Worm (Caenorhabditis elegans) whole organism, L1 larva: Measurements from ENCODE around the gene cyp-33C6.

Source experiments
- C04F5.9 ChIP-seq: sonication (generic microtip); optimal IDR thresholded peaks from 2 replicates; lab custom pipeline; 2016; ENCODE audit warnings: missing genetic modification characterization, missing compliant biosample characterization
- C16A3.4 ChIP-seq: fragments of 150-350 bp; optimal IDR thresholded peaks from 2 replicates; lab custom pipeline; 2014; ENCODE audit warnings: missing biosample characterization, missing genetic modification characterization
- F16B12.6 ChIP-seq: fragments of 150-350 bp; optimal IDR thresholded peaks from 2 replicates; lab custom pipeline; 2014; ENCODE audit warnings: missing biosample characterization, missing genetic modification characterization
- Y116A8C.19 ChIP-seq: sonication (generic microtip); optimal IDR thresholded peaks from 2 replicates; lab custom pipeline; 2016; ENCODE audit warnings: missing compliant biosample characterization, missing genetic modification characterization, borderline replicate concordance
- alr-1 ChIP-seq: fragments of 200-800 bp; sonication (Bioruptor generic); optimal IDR thresholded peaks from 2 replicates; lab custom pipeline; 2018; ENCODE audit warnings: borderline replicate concordance, mild to moderate bottlenecking, missing genetic modification characterization, missing compliant biosample characterization
- aly-2 ChIP-seq: fragments of 150-350 bp; optimal IDR thresholded peaks from 2 replicates; lab custom pipeline; 2014; ENCODE audit warnings: missing biosample characterization, missing genetic modification characterization
- blmp-1 ChIP-seq: fragments of 150-350 bp; optimal IDR thresholded peaks from 2 replicates; lab custom pipeline; 2014; ENCODE audit warnings: missing biosample characterization, missing genetic modification characterization
- ceh-63 ChIP-seq: fragments of 200-800 bp; sonication (Bioruptor generic); optimal IDR thresholded peaks from 2 replicates; lab custom pipeline; 2018; ENCODE audit warnings: mild to moderate bottlenecking, missing genetic modification characterization, missing compliant biosample characterization
- ceh-82 ChIP-seq, 3 experiments: fragments of 150-350 bp in 1 of 3; sonication (generic microtip) in 2 of 3; optimal IDR thresholded peaks; 2 replicates each; lab custom pipeline; 2014 to 2017; ENCODE audit warnings: missing biosample characterization in 3 of 3, missing genetic modification characterization in 3 of 3
- dpl-1 ChIP-seq, 3 experiments: fragments of 150-350 bp in 2 of 3; sonication (generic microtip) in 1 of 3; optimal IDR thresholded peaks; 2 replicates each; lab custom pipeline; 2014 to 2017; ENCODE audit warnings: missing biosample characterization in 3 of 3, missing genetic modification characterization in 3 of 3, missing genetic modification reagents in 3 of 3
- dsc-1 ChIP-seq: sonication (generic microtip); optimal IDR thresholded peaks from 2 replicates; lab custom pipeline; 2016; ENCODE audit warnings: mild to moderate bottlenecking, missing genetic modification characterization, missing compliant biosample characterization
- efl-1 ChIP-seq, 4 experiments: fragments of 150-350 bp; optimal IDR thresholded peaks in 3 of 4; peaks in 1 of 4; 1 replicate in 1 of 4; 2 replicates in 3 of 4; lab custom pipeline; 2014; ENCODE audit warnings: missing biosample characterization in 2 of 4, missing genetic modification characterization in 2 of 4, missing genetic modification reagents in 2 of 4
- efl-3 ChIP-seq: fragments of 200-800 bp; sonication (Bioruptor generic); optimal IDR thresholded peaks from 2 replicates; lab custom pipeline; 2018; ENCODE audit warnings: mild to moderate bottlenecking, missing genetic modification characterization, missing compliant biosample characterization
- egl-13 ChIP-seq: sonication (generic microtip); optimal IDR thresholded peaks from 2 replicates; lab custom pipeline; 2016; ENCODE audit warnings: missing genotype, missing genetic modification reagents, missing genetic modification characterization, missing compliant biosample characterization
- egl-27 ChIP-seq, 2 experiments: fragments of 150-350 bp in 1 of 2; sonication (generic microtip); optimal IDR thresholded peaks; 3 replicates each; lab custom pipeline; 2017 to 2018; ENCODE audit warnings: missing biosample characterization in 2 of 2, missing genetic modification characterization in 2 of 2, missing genetic modification reagents in 2 of 2
- elt-2 ChIP-seq: sonication (generic microtip); optimal IDR thresholded peaks from 2 replicates; lab custom pipeline; 2016; ENCODE audit warnings: missing genetic modification characterization, mild to moderate bottlenecking, inconsistent platforms, missing compliant biosample characterization, missing genetic modification reagents
- elt-3 ChIP-seq, 6 experiments: fragments of 150-350 bp in 1 of 6; sonication (generic microtip); optimal IDR thresholded peaks; 2 replicates each; lab custom pipeline; 2017 to 2018; ENCODE audit warnings: missing biosample characterization in 6 of 6, missing genetic modification characterization in 6 of 6, inconsistent platforms in 1 of 6
- fkh-4 ChIP-seq: sonication (generic microtip); optimal IDR thresholded peaks from 2 replicates; lab custom pipeline; 2016; ENCODE audit warnings: missing compliant biosample characterization, missing genetic modification characterization, borderline replicate concordance
- fkh-8 ChIP-seq: sonication (generic microtip); optimal IDR thresholded peaks from 2 replicates; lab custom pipeline; 2016; ENCODE audit warnings: mild to moderate bottlenecking, missing genetic modification characterization, missing compliant biosample characterization
- hpl-2 ChIP-seq: fragments of 150-350 bp; optimal IDR thresholded peaks from 2 replicates; lab custom pipeline; 2014; ENCODE audit warnings: missing biosample characterization, missing genetic modification reagents, missing genetic modification characterization
- irx-1 ChIP-seq: sonication (generic microtip); optimal IDR thresholded peaks from 2 replicates; lab custom pipeline; 2016; ENCODE audit warnings: missing genetic modification characterization, missing compliant biosample characterization
- isw-1 ChIP-seq: fragments of 200-800 bp; sonication (Bioruptor generic); IDR thresholded peaks from 2 replicates; pipeline ENCODE4 v1.3.6; 2022; ENCODE audit warnings: missing genetic modification characterization, missing compliant biosample characterization
- lin-13 ChIP-seq: fragments of 150-350 bp; optimal IDR thresholded peaks from 2 replicates; lab custom pipeline; 2014; ENCODE audit warnings: missing biosample characterization, missing genetic modification reagents, missing genetic modification characterization
- lin-35 ChIP-seq, 2 experiments: fragments of 150-350 bp; optimal IDR thresholded peaks; 2 replicates each; lab custom pipeline; 2014; ENCODE audit warnings: missing biosample characterization in 2 of 2, missing genetic modification characterization in 2 of 2, missing genetic modification reagents in 2 of 2
- lin-39 ChIP-seq: fragments of 150-350 bp; optimal IDR thresholded peaks from 2 replicates; lab custom pipeline; 2014; ENCODE audit warnings: missing biosample characterization, missing genetic modification reagents, missing genetic modification characterization
- lsy-2 ChIP-seq, 2 experiments: fragments of 150-350 bp; optimal IDR thresholded peaks; 2 replicates each; lab custom pipeline; 2014; ENCODE audit warnings: missing biosample characterization in 2 of 2, missing genetic modification characterization in 2 of 2
- mep-1 ChIP-seq: fragments of 150-350 bp; optimal IDR thresholded peaks from 2 replicates; lab custom pipeline; 2014; ENCODE audit warnings: missing biosample characterization, missing genetic modification characterization
- nhr-11 ChIP-seq: fragments of 150-350 bp; optimal IDR thresholded peaks from 2 replicates; lab custom pipeline; 2014; ENCODE audit warnings: missing biosample characterization, missing genetic modification characterization
- nhr-237 ChIP-seq: fragments of 150-350 bp; optimal IDR thresholded peaks from 2 replicates; lab custom pipeline; 2014; ENCODE audit warnings: missing biosample characterization, missing genetic modification characterization
- nhr-47 ChIP-seq: sonication (generic microtip); optimal IDR thresholded peaks from 2 replicates; lab custom pipeline; 2016; ENCODE audit warnings: mild to moderate bottlenecking, missing genetic modification characterization, moderate library complexity, missing compliant biosample characterization
- nhr-71 ChIP-seq: sonication (generic microtip); optimal IDR thresholded peaks from 2 replicates; lab custom pipeline; 2016; ENCODE audit warnings: mild to moderate bottlenecking, missing genetic modification characterization, moderate library complexity, missing compliant biosample characterization
- nhr-76 ChIP-seq: sonication (generic microtip); optimal IDR thresholded peaks from 2 replicates; lab custom pipeline; 2017; ENCODE audit warnings: missing biosample characterization, missing genetic modification characterization
- nhr-77 ChIP-seq: fragments of 150-350 bp; optimal IDR thresholded peaks from 2 replicates; lab custom pipeline; 2014; ENCODE audit warnings: missing biosample characterization, missing genetic modification characterization
- nhr-84 ChIP-seq: sonication (generic microtip); optimal IDR thresholded peaks from 2 replicates; lab custom pipeline; 2017; ENCODE audit warnings: missing biosample characterization, missing genetic modification characterization
- nhr-85 ChIP-seq: sonication (generic microtip); peaks from one replicate; lab custom pipeline; 2016; ENCODE audit warnings: missing genetic modification characterization, inconsistent platforms, missing compliant biosample characterization
- pag-3 ChIP-seq: sonication (generic microtip); optimal IDR thresholded peaks from 2 replicates; lab custom pipeline; 2017; ENCODE audit warnings: missing genetic modification characterization, mild to moderate bottlenecking, missing compliant biosample characterization, antibody characterized with exemption, borderline replicate concordance; ENCODE audit not compliant: insufficient read depth
- pax-3 ChIP-seq: fragments of 200-800 bp; sonication (Bioruptor generic); optimal IDR thresholded peaks from 2 replicates; lab custom pipeline; 2018; ENCODE audit warnings: mild to moderate bottlenecking, missing genetic modification characterization, moderate library complexity, missing compliant biosample characterization
- rnt-1 ChIP-seq: sonication (generic microtip); optimal IDR thresholded peaks from 2 replicates; lab custom pipeline; 2016; ENCODE audit warnings: mild to moderate bottlenecking, missing genetic modification characterization, moderate library complexity, missing compliant biosample characterization
- skn-1 ChIP-seq: fragments of 150-350 bp; optimal IDR thresholded peaks from 2 replicates; lab custom pipeline; 2014; ENCODE audit warnings: missing biosample characterization, missing genetic modification characterization
- snpc-4 ChIP-seq: fragments of 150-350 bp; optimal IDR thresholded peaks from 2 replicates; lab custom pipeline; 2014; ENCODE audit warnings: missing biosample characterization, missing genetic modification characterization
- snu-23 ChIP-seq: sonication (generic microtip); optimal IDR thresholded peaks from 2 replicates; lab custom pipeline; 2016; ENCODE audit warnings: missing genetic modification characterization, missing compliant biosample characterization
- sox-4 ChIP-seq: sonication (generic microtip); optimal IDR thresholded peaks from 2 replicates; lab custom pipeline; 2016; ENCODE audit warnings: missing genetic modification characterization, missing compliant biosample characterization
- sptf-1 ChIP-seq: fragments of 150-350 bp; optimal IDR thresholded peaks from 2 replicates; lab custom pipeline; 2014; ENCODE audit warnings: missing biosample characterization, missing genetic modification characterization
- tbx-2 ChIP-seq: sonication (generic microtip); optimal IDR thresholded peaks from 2 replicates; lab custom pipeline; 2016; ENCODE audit warnings: missing genetic modification characterization, missing compliant biosample characterization
- unc-30 ChIP-seq: sonication (generic microtip); optimal IDR thresholded peaks from 2 replicates; lab custom pipeline; 2017; ENCODE audit warnings: missing biosample characterization, missing genetic modification characterization
- unc-62 ChIP-seq: fragments of 150-350 bp; optimal IDR thresholded peaks from 2 replicates; lab custom pipeline; 2014; ENCODE audit warnings: missing biosample characterization, missing genetic modification reagents, missing genetic modification characterization
- xbp-1 ChIP-seq: sonication (generic microtip); optimal IDR thresholded peaks from 2 replicates; lab custom pipeline; 2016; ENCODE audit warnings: missing genetic modification characterization, missing compliant biosample characterization
- zag-1 ChIP-seq: fragments of 150-350 bp; optimal IDR thresholded peaks from 2 replicates; lab custom pipeline; 2014; ENCODE audit warnings: missing biosample characterization, missing genetic modification characterization

Gene cyp-33C6

DNA sequence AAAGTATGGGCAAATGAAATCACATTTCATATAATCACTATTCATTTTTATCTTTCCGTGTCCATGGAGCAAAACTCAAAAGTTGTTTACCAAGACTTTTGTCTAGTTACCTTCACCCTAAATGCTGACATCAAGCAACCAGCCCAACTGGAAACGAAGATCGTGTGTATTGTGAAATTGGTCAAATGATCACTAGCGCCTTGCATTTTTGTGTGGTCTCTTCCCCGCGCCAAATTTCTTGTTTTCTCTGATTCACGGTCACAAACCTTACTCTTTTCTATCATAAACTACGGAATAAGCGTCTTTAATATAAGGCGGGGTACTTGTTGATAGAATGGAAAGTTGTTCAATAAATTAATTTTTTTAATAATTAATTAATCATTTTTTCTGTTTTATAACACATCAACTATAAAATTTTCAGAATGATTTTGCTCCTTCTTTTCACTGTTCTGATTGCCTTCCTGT, 948 bp upstream of the cyp-33C6 start, which contains the start of gene cyp-33C7 (continued):
- TF ChIP-seq unc-62 (GFP tag; lab: Kevin White, UChicago), result no peak
- peak; percentile 33 for TF ChIP-seq snu-23 (GFP tag; lab: Kevin White, UChicago)
- no peak for TF ChIP-seq nhr-11 (tag; lab: Kevin White, UChicago)
- TF ChIP-seq dpl-1 (GFP tag; optimal IDR thresholded peaks at IDR 0.05; lab: Kevin White, UChicago), result peak in 2 of 3 experiments; percentile 11 to 33
- no peak for TF ChIP-seq pag-3 (tag; lab: Kevin White, UChicago)
- no peak for TF ChIP-seq Y116A8C.19 (tag; lab: Kevin White, UChicago)
- no peak for TF ChIP-seq efl-3
- no peak for TF ChIP-seq nhr-47 (tag; lab: Kevin White, UChicago)
- TF ChIP-seq snpc-4 (tag; lab: Kevin White, UChicago), result no peak
- no peak for TF ChIP-seq lin-39 (tag; lab: Kevin White, UChicago)
- peak; percentile 19 for TF ChIP-seq mep-1 (tag; lab: Kevin White, UChicago)
- TF ChIP-seq egl-27 (tag; optimal IDR thresholded peaks at IDR 0.05; lab: Kevin White, UChicago), result no peak
- TF ChIP-seq ceh-63, result no peak
- TF ChIP-seq nhr-71 (tag; lab: Kevin White, UChicago), result peak; percentile 59
- TF ChIP-seq elt-2 (tag; lab: Kevin White, UChicago), result peak; percentile 75
- no peak for TF ChIP-seq nhr-237 (tag; lab: Kevin White, UChicago)
- no peak for TF ChIP-seq egl-13
- TF ChIP-seq zag-1 (tag; lab: Kevin White, UChicago), result no peak
- no peak for TF ChIP-seq C04F5.9
- no peak for TF ChIP-seq nhr-77 (tag; lab: Kevin White, UChicago)
- no peak for TF ChIP-seq nhr-76 (tag; lab: Kevin White, UChicago)
- no peak for TF ChIP-seq unc-30 (tag; lab: Kevin White, UChicago)
- no peak for TF ChIP-seq sox-4 (tag; lab: Kevin White, UChicago)
- TF ChIP-seq skn-1 (tag; lab: Kevin White, UChicago), result peak; percentile 81
- no peak for TF ChIP-seq nhr-84 (tag; lab: Kevin White, UChicago)
- TF ChIP-seq alr-1 (tag; lab: Kevin White, UChicago), result no peak
- no peak for TF ChIP-seq sptf-1 (tag; lab: Kevin White, UChicago)
- TF ChIP-seq lin-13 (GFP tag; lab: Kevin White, UChicago), result no peak
- no peak for TF ChIP-seq fkh-4 (tag; lab: Kevin White, UChicago)
- TF ChIP-seq ceh-82 (tag; optimal IDR thresholded peaks at IDR 0.05; lab: Kevin White, UChicago), result peak in 1 of 3 experiments; percentile 26
- TF ChIP-seq lsy-2 (tag; optimal IDR thresholded peaks at IDR 0.05; lab: Kevin White, UChicago), result peak; percentile 19 to 23
- no peak for TF ChIP-seq xbp-1 (tag; lab: Kevin White, UChicago)
- TF ChIP-seq fkh-8 (tag; lab: Kevin White, UChicago), result peak; percentile 2
- no peak for TF ChIP-seq dsc-1

DNA sequence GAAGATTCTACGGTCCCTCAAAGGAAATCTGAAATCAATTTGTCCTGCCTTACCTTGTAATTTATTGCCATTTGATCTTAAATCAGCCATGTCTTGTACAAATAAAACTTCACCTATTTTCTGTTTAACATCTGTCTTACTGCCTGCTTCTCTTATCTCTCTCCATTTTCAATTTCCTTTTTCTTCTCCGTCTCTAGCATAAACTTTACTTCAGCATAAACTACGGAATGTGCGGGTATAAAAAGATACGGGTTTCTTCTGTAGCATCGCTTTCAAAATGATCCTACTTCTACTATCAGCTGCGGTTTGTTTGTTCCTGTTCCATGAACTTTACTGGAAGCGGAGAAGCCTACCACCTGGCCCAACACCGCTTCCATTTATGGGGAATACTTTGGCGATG, 4.5 kb downstream of the cyp-33C6 start, which contains the start of gene cyp-33C5:
Gene cyp-33C5 (plus strand): TSS at position 254 of the 400 bp plus-strand sequence.
- no peak for TF ChIP-seq nhr-71 (tag; lab: Kevin White, UChicago)
- no peak for TF ChIP-seq lin-13 (GFP tag; lab: Kevin White, UChicago)
- peak in 1 of 2 experiments; percentile 16 for TF ChIP-seq lsy-2 (tag; optimal IDR thresholded peaks at IDR 0.05; lab: Kevin White, UChicago)
- no peak for TF ChIP-seq pax-3 (tag; lab: Kevin White, UChicago)
- no peak for TF ChIP-seq hpl-2
- no peak for TF ChIP-seq egl-13
- no peak for TF ChIP-seq fkh-8 (tag; lab: Kevin White, UChicago)
- peak; percentile 29 for TF ChIP-seq snu-23 (GFP tag; lab: Kevin White, UChicago)
- TF ChIP-seq nhr-76 (tag; lab: Kevin White, UChicago), result no peak
- TF ChIP-seq C04F5.9, result no peak
- TF ChIP-seq elt-3 (tag; optimal IDR thresholded peaks at IDR 0.05; lab: Kevin White, UChicago), result peak in 2 of 6 experiments; percentile 46 to 54
- TF ChIP-seq unc-30 (tag; lab: Kevin White, UChicago), result no peak
- no peak for TF ChIP-seq sox-4 (tag; lab: Kevin White, UChicago)
- TF ChIP-seq F16B12.6 (tag; lab: Kevin White, UChicago), result no peak
- TF ChIP-seq elt-2 (tag; lab: Kevin White, UChicago), result peak; percentile 11
- TF ChIP-seq aly-2 (tag; lab: Kevin White, UChicago), result no peak
- peak; percentile 62 for TF ChIP-seq blmp-1 (tag; lab: Kevin White, UChicago)
- no peak for TF ChIP-seq xbp-1 (tag; lab: Kevin White, UChicago)
- peak in 1 of 2 experiments; percentile 31 for TF ChIP-seq lin-35 (GFP tag; optimal IDR thresholded peaks at IDR 0.05; lab: Kevin White, UChicago)
- TF ChIP-seq ceh-63, result no peak
- TF ChIP-seq C16A3.4, result no peak
- no peak for TF ChIP-seq nhr-47 (tag; lab: Kevin White, UChicago)
- peak; percentile 67 for TF ChIP-seq nhr-85 (tag; lab: Kevin White, UChicago)
- TF ChIP-seq isw-1 (GFP tag; lab: Robert Waterston, UW), result no peak
- TF ChIP-seq rnt-1 (tag; lab: Kevin White, UChicago), result peak; percentile 12
- no peak for TF ChIP-seq irx-1 (tag; lab: Kevin White, UChicago)
- no peak for TF ChIP-seq Y116A8C.19 (tag; lab: Kevin White, UChicago)
- TF ChIP-seq efl-1 (optimal IDR thresholded peaks at IDR 0.05; lab: Kevin White, UChicago), result peak; percentile 43 to 59
- TF ChIP-seq efl-1 (GFP tag; optimal IDR thresholded peaks at IDR 0.05 in 1 of 2; lab: Kevin White, UChicago), result peak in 1 of 2 experiments; percentile 92
- no peak for TF ChIP-seq tbx-2 (tag; lab: Kevin White, UChicago)
